Worm (Caenorhabditis elegans): ENCODE results near the gene dnj-11.

Gene dnj-11

ce11 chrIV:6555388-6556330 lies 30.0 kb upstream of the dnj-11 start, which contains the start of gene paqr-1:
Gene paqr-1 (minus strand): TSS chrIV:6555438.
- TF ChIP-seq ceh-28 (tag; optimal IDR thresholded peaks at IDR 0.05) (no peak), fos-1 (tag; optimal IDR thresholded peaks at IDR 0.05) (peak; percentile 6), pha-4 (tag; optimal IDR thresholded peaks at IDR 0.05) (peak; percentile 6), nhr-237 (tag; optimal IDR thresholded peaks at IDR 0.05) (no peak), nhr-67 (tag; optimal IDR thresholded peaks at IDR 0.05) (no peak), snpc-4 (tag; optimal IDR thresholded peaks at IDR 0.05) (no peak), ceh-9 (tag; optimal IDR thresholded peaks at IDR 0.05) (no peak), ZK546.5 (tag; optimal IDR thresholded peaks at IDR 0.05) (no peak), egl-5 (tag; optimal IDR thresholded peaks at IDR 0.05) (peak; percentile 77), daf-12 (tag; optimal IDR thresholded peaks at IDR 0.05) (no peak), R02D3.7 (tag; optimal IDR thresholded peaks at IDR 0.05) (no peak), sea-2 (GFP tag; optimal IDR thresholded peaks at IDR 0.05) (no peak), lsy-12 (tag; optimal IDR thresholded peaks at IDR 0.05) (no peak), fkh-2 (tag; optimal IDR thresholded peaks at IDR 0.05) (no peak), zag-1 (tag; optimal IDR thresholded peaks at IDR 0.05) (no peak), lin-15B (tag; optimal IDR thresholded peaks at IDR 0.05) (peak; percentile 53), egl-27 (tag; optimal IDR thresholded peaks at IDR 0.05) (no peak), skn-1 (tag; optimal IDR thresholded peaks at IDR 0.05) (no peak), fkh-10 (GFP tag; optimal IDR thresholded peaks at IDR 0.05) (no peak), nhr-23 (tag; optimal IDR thresholded peaks at IDR 0.05) (no peak), nhr-11 (tag; optimal IDR thresholded peaks at IDR 0.05) (no peak), nhr-43 (tag; optimal IDR thresholded peaks at IDR 0.05; ENCODE audit: poor library complexity, severe bottlenecking) (no peak), ztf-11 (tag; optimal IDR thresholded peaks at IDR 0.05) (no peak), jun-1 (tag; optimal IDR thresholded peaks at IDR 0.05) (no peak), eor-1 (tag; optimal IDR thresholded peaks at IDR 0.05) (no peak), nhr-76 (tag; optimal IDR thresholded peaks at IDR 0.05) (no peak), mdl-1 (tag; optimal IDR thresholded peaks at IDR 0.05) (peak; percentile 41), pqm-1 (tag; optimal IDR thresholded peaks at IDR 0.05) (peak; percentile 29), nhr-25 (tag; optimal IDR thresholded peaks at IDR 0.05) (no peak), lin-39 (tag; optimal IDR thresholded peaks at IDR 0.05) (peak; percentile 16), unc-39 (tag; optimal IDR thresholded peaks at IDR 0.05) (no peak), nhr-28 (tag; optimal IDR thresholded peaks at IDR 0.05) (no peak), unc-62 (GFP tag; optimal IDR thresholded peaks at IDR 0.05) (no peak), elt-3 (tag; optimal IDR thresholded peaks at IDR 0.05) (no peak), aly-2 (tag; optimal IDR thresholded peaks at IDR 0.05) (no peak), nhr-12 (tag; optimal IDR thresholded peaks at IDR 0.05) (no peak), elt-1 (tag; optimal IDR thresholded peaks at IDR 0.05) (no peak), ama-1 (optimal IDR thresholded peaks at IDR 0.05) (no peak), ztf-4 (tag; optimal IDR thresholded peaks at IDR 0.05) (no peak), elt-2 (tag; optimal IDR thresholded peaks at IDR 0.05) (peak; percentile 0), ceh-16 (tag; optimal IDR thresholded peaks at IDR 0.05) (no peak), mml-1 (tag; optimal IDR thresholded peaks at IDR 0.05) (no peak), hmg-11 (tag; optimal IDR thresholded peaks at IDR 0.05) (no peak), nhr-77 (tag; optimal IDR thresholded peaks at IDR 0.05) (no peak), nfya-1 (tag; optimal IDR thresholded peaks at IDR 0.05; ENCODE audit: insufficient read depth) (peak; percentile 37), tbx-2 (tag; optimal IDR thresholded peaks at IDR 0.05) (no peak)

Data from whole organism, L3 larva.